Fruit fly (Drosophila melanogaster) Kc167 (cell line): ENCODE data around the gene Mpcp2.

Source experiments
- Myc ChIP-seq: fragments of >200 bp; optimal IDR thresholded peaks from 2 replicates; lab custom pipeline; 2017; ENCODE audit warnings: missing external identifiers
- Sin3A ChIP-seq: fragments of >200 bp; optimal IDR thresholded peaks from 2 replicates; lab custom pipeline; 2018; ENCODE audit warnings: missing external identifiers
- h ChIP-seq: fragments of >200 bp; optimal IDR thresholded peaks from 3 replicates; lab custom pipeline; 2018; ENCODE audit warnings: missing external identifiers
- insv ChIP-seq: fragments of >200 bp; optimal IDR thresholded peaks from 3 replicates; lab custom pipeline; 2018; ENCODE audit warnings: missing external identifiers
- psq ChIP-seq: fragments of >200 bp; optimal IDR thresholded peaks from 2 replicates; lab custom pipeline; 2017; ENCODE audit warnings: missing external identifiers
- ttk ChIP-seq: sonication (Bioruptor generic); optimal IDR thresholded peaks from 2 replicates; lab custom pipeline; 2017; ENCODE audit warnings: missing external identifiers

DNA sequence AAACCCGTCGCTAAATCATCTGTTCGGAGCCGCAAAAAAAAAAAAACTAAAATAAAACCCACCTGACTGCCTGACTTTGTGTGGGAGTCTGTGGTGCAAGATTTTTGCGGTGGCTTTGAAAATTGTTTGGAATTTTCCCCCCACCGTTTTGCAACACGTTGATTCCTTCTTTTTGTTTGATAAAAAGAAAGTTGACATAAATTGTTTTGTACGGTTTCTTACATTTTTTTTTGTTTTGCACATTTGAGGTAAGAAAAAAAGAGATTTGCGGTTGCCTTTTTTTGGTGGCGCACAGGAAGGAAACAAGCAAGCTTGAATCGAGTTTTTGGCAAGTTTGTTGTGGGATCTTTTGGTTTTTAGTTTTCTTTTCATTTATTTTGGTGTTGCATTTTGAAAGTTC, 21.8 kb upstream of the Mpcp2 start:
- no peak for TF ChIP-seq Sin3A (lab: Kevin White, UChicago)
- no peak for TF ChIP-seq psq (lab: Kevin White, UChicago)
- TF ChIP-seq insv (lab: Kevin White, UChicago): no peak
- TF ChIP-seq h (lab: Kevin White, UChicago): no peak
- no peak for TF ChIP-seq ttk (lab: Kevin White, UChicago)
- no peak for TF ChIP-seq Myc (lab: Kevin White, UChicago)
